Fruit fly (Drosophila melanogaster) whole organism, embryonic: Measurements from ENCODE around the gene Nxf3.
A peak's percentile ranks its signal among the peaks of the same experiment; 100 is the strongest.

ENCODE experiments used
- Atf3 ChIP-seq: fragments of 200-800 bp; sonication (Bioruptor generic); optimal IDR thresholded peaks from 3 replicates; lab custom pipeline; 2016; ENCODE audit warnings: missing biosample characterization, missing genetic modification characterization
- B-H1 ChIP-seq: fragments of 200-800 bp; sonication (Bioruptor generic); IDR thresholded peaks from 3 replicates; pipeline ENCODE4 v1.3.6; 2022; ENCODE audit warnings: missing biosample characterization, missing genetic modification characterization
- B-H2 ChIP-seq: fragments of 200-800 bp; sonication (Bioruptor generic); optimal IDR thresholded peaks from 2 replicates; lab custom pipeline; 2018; ENCODE audit warnings: missing biosample characterization, mild to moderate bottlenecking, missing genetic modification characterization
- Bgb ChIP-seq: fragments of 200-800 bp; sonication (Bioruptor generic); IDR thresholded peaks from 2 replicates; pipeline ENCODE4 v1.3.6; 2022; ENCODE audit warnings: missing biosample characterization, missing genetic modification characterization; ENCODE audit not compliant: partially characterized antibody
- Bteb2 ChIP-seq: fragments of 200-800 bp; sonication (Bioruptor generic); optimal IDR thresholded peaks from 2 replicates; lab custom pipeline; 2016; ENCODE audit warnings: missing biosample characterization, missing genetic modification characterization
- CG10209 ChIP-seq: fragments of 200-800 bp; sonication (Bioruptor generic); optimal IDR thresholded peaks from 3 replicates; lab custom pipeline; 2017; ENCODE audit warnings: missing biosample characterization, mild to moderate bottlenecking, missing genetic modification characterization, missing genetic modification reagents
- CG11456 ChIP-seq: fragments of 200-800 bp; sonication (Bioruptor generic); IDR thresholded peaks from 3 replicates; pipeline ENCODE4 v1.3.6; 2022; ENCODE audit warnings: missing biosample characterization, missing genetic modification characterization
- CG11695 ChIP-seq: fragments of 200-800 bp; sonication (Bioruptor generic); IDR thresholded peaks from 3 replicates; pipeline ENCODE4 v1.3.6; 2022; ENCODE audit warnings: missing biosample characterization, missing genetic modification characterization
- CG12299 ChIP-seq: fragments of 200-800 bp; sonication (Bioruptor generic); optimal IDR thresholded peaks from 2 replicates; lab custom pipeline; 2018; ENCODE audit warnings: missing biosample characterization, mild to moderate bottlenecking, missing genetic modification characterization
- CG13123 ChIP-seq: fragments of 200-800 bp; sonication (Bioruptor generic); optimal IDR thresholded peaks from 2 replicates; lab custom pipeline; 2016; ENCODE audit warnings: missing biosample characterization, missing genetic modification characterization
- CG14441 ChIP-seq: fragments of 200-800 bp; sonication (Bioruptor generic); IDR thresholded peaks from 2 replicates; pipeline ENCODE4 v1.3.6; 2022; ENCODE audit warnings: missing biosample characterization, missing genetic modification characterization
- CG14667 ChIP-seq: fragments of 200-800 bp; sonication (Bioruptor generic); IDR thresholded peaks from 2 replicates; pipeline ENCODE4 v1.3.6; 2022; ENCODE audit warnings: missing biosample characterization, missing genetic modification characterization
- CG14710 ChIP-seq: fragments of 200-800 bp; sonication (Bioruptor generic); optimal IDR thresholded peaks from 3 replicates; lab custom pipeline; 2019; ENCODE audit warnings: missing biosample characterization, mild to moderate bottlenecking, missing genetic modification characterization, moderate library complexity
- CG15479 ChIP-seq: fragments of 200-800 bp; sonication (Bioruptor generic); optimal IDR thresholded peaks from 3 replicates; lab custom pipeline; 2019; ENCODE audit warnings: missing biosample characterization, mild to moderate bottlenecking, missing genetic modification characterization, moderate library complexity
- CG16779 ChIP-seq: fragments of 200-800 bp; sonication (Bioruptor generic); IDR thresholded peaks from 2 replicates; pipeline ENCODE4 v1.3.6; 2022; ENCODE audit warnings: missing biosample characterization, missing genetic modification characterization
- CG17186 ChIP-seq: fragments of 200-800 bp; sonication (Bioruptor generic); optimal IDR thresholded peaks from 3 replicates; lab custom pipeline; 2017; ENCODE audit warnings: missing biosample characterization, missing genetic modification reagents, missing genetic modification characterization
- CG17568 ChIP-seq: fragments of 200-800 bp; sonication (Bioruptor generic); optimal IDR thresholded peaks from 2 replicates; lab custom pipeline; 2018; ENCODE audit warnings: missing biosample characterization, mild to moderate bottlenecking, missing genetic modification characterization, moderate library complexity
- CG17802 ChIP-seq: fragments of 200-800 bp; sonication (Bioruptor generic); optimal IDR thresholded peaks from 2 replicates; lab custom pipeline; 2018; ENCODE audit warnings: missing biosample characterization, mild to moderate bottlenecking, missing genetic modification characterization, moderate library complexity
- CG17912 ChIP-seq: fragments of 200-800 bp; sonication (Bioruptor generic); optimal IDR thresholded peaks from 2 replicates; lab custom pipeline; 2018; ENCODE audit warnings: missing biosample characterization, mild to moderate bottlenecking, missing genetic modification characterization
- CG18011 ChIP-seq: fragments of 200-800 bp; sonication (Bioruptor generic); optimal IDR thresholded peaks from 2 replicates; lab custom pipeline; 2017; ENCODE audit warnings: missing biosample characterization, missing genetic modification characterization, mild to moderate bottlenecking, moderate library complexity, missing genotype
- CG1832 ChIP-seq: fragments of 200-800 bp; sonication (Bioruptor generic); optimal IDR thresholded peaks from 2 replicates; lab custom pipeline; 2017; ENCODE audit warnings: missing biosample characterization, mild to moderate bottlenecking, missing genetic modification characterization, inconsistent platforms
- CG18599 ChIP-seq: fragments of 200-800 bp; sonication (Bioruptor generic); optimal IDR thresholded peaks from 3 replicates; lab custom pipeline; 2017; ENCODE audit warnings: missing biosample characterization, missing genetic modification characterization, mild to moderate bottlenecking, moderate library complexity, missing genetic modification reagents
- CG18764 ChIP-seq: fragments of 200-800 bp; sonication (Bioruptor generic); optimal IDR thresholded peaks from 3 replicates; lab custom pipeline; 2016; ENCODE audit warnings: missing biosample characterization, missing genetic modification characterization
- CG2120 ChIP-seq: fragments of 200-800 bp; sonication (Bioruptor generic); optimal IDR thresholded peaks from 3 replicates; lab custom pipeline; 2016; ENCODE audit warnings: missing biosample characterization, missing genetic modification characterization
- CG3065 ChIP-seq: fragments of 200-800 bp; sonication (Bioruptor generic); optimal IDR thresholded peaks from 2 replicates; lab custom pipeline; 2016; ENCODE audit warnings: missing biosample characterization, missing genetic modification characterization
- CG34224 ChIP-seq: fragments of 200-800 bp; sonication (Bioruptor generic); IDR thresholded peaks from 3 replicates; pipeline ENCODE4 v1.3.6; 2022; ENCODE audit warnings: missing biosample characterization, missing genetic modification characterization; ENCODE audit not compliant: partially characterized antibody
- CG4404 ChIP-seq: fragments of 200-800 bp; sonication (Bioruptor generic); IDR thresholded peaks from 2 replicates; pipeline ENCODE4 v1.3.6; 2022; ENCODE audit warnings: missing biosample characterization, missing genetic modification characterization
- CG4707 ChIP-seq: fragments of 200-800 bp; sonication (Bioruptor generic); optimal IDR thresholded peaks from 2 replicates; lab custom pipeline; 2018; ENCODE audit warnings: missing biosample characterization, mild to moderate bottlenecking, missing genetic modification characterization, moderate library complexity
- CG7987 ChIP-seq: fragments of 200-800 bp; sonication (Bioruptor generic); optimal IDR thresholded peaks from 2 replicates; lab custom pipeline; 2018; ENCODE audit warnings: missing biosample characterization, mild to moderate bottlenecking, missing genetic modification characterization, moderate library complexity
- CG9932 ChIP-seq: fragments of 200-800 bp; sonication (Bioruptor generic); IDR thresholded peaks from 2 replicates; pipeline ENCODE4 v1.3.6; 2022; ENCODE audit warnings: missing biosample characterization, missing genetic modification characterization
- Fer1 ChIP-seq: fragments of 200-800 bp; sonication (Bioruptor generic); optimal IDR thresholded peaks from 2 replicates; lab custom pipeline; 2017; ENCODE audit warnings: missing biosample characterization, mild to moderate bottlenecking, missing genetic modification characterization
- Fer3 ChIP-seq: fragments of 200-800 bp; sonication (Bioruptor generic); optimal IDR thresholded peaks from 2 replicates; lab custom pipeline; 2018; ENCODE audit warnings: missing biosample characterization, mild to moderate bottlenecking, missing genetic modification characterization, moderate library complexity
- Side ChIP-seq: fragments of 200-800 bp; sonication (Bioruptor generic); optimal IDR thresholded peaks from 2 replicates; lab custom pipeline; 2016; ENCODE audit warnings: missing biosample characterization, missing genetic modification characterization
- TFAM ChIP-seq: fragments of 200-800 bp; sonication (Bioruptor generic); optimal IDR thresholded peaks from 2 replicates; lab custom pipeline; 2017; ENCODE audit warnings: missing biosample characterization, missing genetic modification characterization, inconsistent platforms
- Trl ChIP-seq, 3 experiments: fragments of >200 bp in 2 of 3; fragments of 200-800 bp in 1 of 3; sonication (Bioruptor generic) in 1 of 3; optimal IDR thresholded peaks; 2 replicates in 1 of 3; 3 replicates in 2 of 3; lab custom pipeline; 2016 to 2017; ENCODE audit warnings: missing biosample characterization in 1 of 3, missing genetic modification characterization in 1 of 3
- Usf ChIP-seq: fragments of 200-800 bp; sonication (Bioruptor generic); optimal IDR thresholded peaks from 2 replicates; lab custom pipeline; 2017; ENCODE audit warnings: missing genotype, missing biosample characterization, missing genetic modification characterization
- Vsx1 ChIP-seq: fragments of 200-800 bp; sonication (Bioruptor generic); optimal IDR thresholded peaks from 2 replicates; lab custom pipeline; 2017; ENCODE audit warnings: missing biosample characterization, mild to moderate bottlenecking, missing genetic modification characterization, missing genetic modification reagents
- Xbp1 ChIP-seq: fragments of 200-800 bp; sonication (Bioruptor generic); optimal IDR thresholded peaks from 3 replicates; lab custom pipeline; 2016; ENCODE audit warnings: missing biosample characterization, mild to moderate bottlenecking, missing genetic modification characterization
- croc ChIP-seq: fragments of 200-800 bp; sonication (Bioruptor generic); conservative IDR thresholded peaks from 3 replicates; pipeline ENCODE4 v1.3.6; 2022; ENCODE audit warnings: missing biosample characterization, missing genetic modification characterization
- ewg ChIP-seq: fragments of 200-800 bp; sonication (Bioruptor generic); optimal IDR thresholded peaks from 3 replicates; lab custom pipeline; 2017; ENCODE audit warnings: mild to moderate bottlenecking, missing biosample characterization, missing genetic modification reagents, missing genetic modification characterization
- h ChIP-seq: fragments of >200 bp; optimal IDR thresholded peaks from 2 replicates; lab custom pipeline; 2017
- hb ChIP-seq: fragments of 200-800 bp; sonication (Bioruptor generic); IDR thresholded peaks from 3 replicates; pipeline ENCODE4 v1.3.6; 2022; ENCODE audit warnings: missing biosample characterization, missing genetic modification characterization; ENCODE audit not compliant: partially characterized antibody
- lilli ChIP-seq: fragments of 200-800 bp; sonication (Bioruptor generic); optimal IDR thresholded peaks from 3 replicates; lab custom pipeline; 2016; ENCODE audit warnings: missing biosample characterization, missing genetic modification characterization
- mam ChIP-seq: fragments of 200-800 bp; sonication (Bioruptor generic); optimal IDR thresholded peaks from 3 replicates; lab custom pipeline; 2016; ENCODE audit warnings: missing biosample characterization, missing genetic modification characterization
- org-1 ChIP-seq: fragments of 200-800 bp; sonication (Bioruptor generic); optimal IDR thresholded peaks from 2 replicates; lab custom pipeline; 2017; ENCODE audit warnings: missing biosample characterization, missing genetic modification characterization
- p53 ChIP-seq: fragments of 200-800 bp; sonication (Bioruptor generic); optimal IDR thresholded peaks from 2 replicates; lab custom pipeline; 2016; ENCODE audit warnings: missing biosample characterization, missing genetic modification characterization
- psq ChIP-seq: fragments of 200-800 bp; sonication (Bioruptor generic); optimal IDR thresholded peaks from 2 replicates; lab custom pipeline; 2017; ENCODE audit warnings: missing biosample characterization, missing genetic modification characterization
- sisA ChIP-seq: fragments of 200-800 bp; sonication (Bioruptor generic); IDR thresholded peaks from 2 replicates; pipeline ENCODE4 v1.3.6; 2022; ENCODE audit warnings: missing biosample characterization, missing genetic modification characterization
- slou ChIP-seq: fragments of 200-800 bp; sonication (Bioruptor generic); optimal IDR thresholded peaks from 3 replicates; lab custom pipeline; 2016; ENCODE audit warnings: missing biosample characterization, missing genetic modification characterization
- ttk ChIP-seq: fragments of 200-800 bp; sonication (Bioruptor generic); IDR thresholded peaks from 2 replicates; pipeline ENCODE4 v2.1.2; 2022; ENCODE audit warnings: missing biosample characterization, missing genetic modification characterization

Nxf3 gene

DNA sequence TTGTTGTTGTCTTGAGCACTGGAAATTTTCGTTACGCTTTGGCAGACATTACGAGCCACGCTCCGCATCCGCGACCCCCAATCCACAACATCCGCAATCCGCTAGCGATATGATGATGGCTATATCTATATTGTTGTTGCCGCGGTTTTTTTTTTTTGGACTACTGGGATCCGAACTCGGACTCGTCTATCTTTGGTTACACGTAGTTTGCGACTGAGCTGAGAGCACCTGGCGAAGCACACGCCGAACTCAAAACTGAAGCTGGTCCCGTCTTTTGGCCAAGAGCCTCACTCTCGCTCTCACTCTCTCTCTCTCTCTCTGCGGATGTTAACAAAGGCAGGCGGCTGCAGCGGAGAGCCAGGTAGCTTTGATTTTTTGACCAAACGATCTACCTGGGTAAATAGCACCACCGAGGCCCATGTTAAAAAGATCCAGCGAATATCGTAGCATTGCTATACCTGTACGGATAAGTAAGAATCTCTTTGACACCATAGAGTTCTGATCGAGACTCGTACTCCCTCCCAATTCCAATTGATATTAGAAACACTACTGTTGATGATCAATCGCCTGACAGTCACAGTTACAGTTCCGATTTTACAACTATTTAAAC lies 39.8 kb upstream of the Nxf3 start, which contains the start of gene Rgl (continued):
- no peak for TF ChIP-seq Bteb2 (GFP tag; lab: Kevin White, UChicago)
- TF ChIP-seq CG17912 (GFP tag; lab: Kevin White, UChicago) = no peak
- TF ChIP-seq CG18011 = no peak
- no peak for TF ChIP-seq TFAM (GFP tag; lab: Kevin White, UChicago)
- no peak for TF ChIP-seq CG4404 (GFP tag; lab: Robert Waterston, UW)
- TF ChIP-seq Usf (GFP tag; lab: Kevin White, UChicago) = no peak
- TF ChIP-seq CG14441 (GFP tag; lab: Robert Waterston, UW) = no peak
- no peak for TF ChIP-seq CG3065 (GFP tag; lab: Kevin White, UChicago)
- no peak for TF ChIP-seq psq (GFP tag; lab: Kevin White, UChicago)
- TF ChIP-seq Fer3 (tag; lab: Kevin White, UChicago) = no peak
- no peak for TF ChIP-seq CG14710 (tag; lab: Kevin White, UChicago)
- no peak for TF ChIP-seq Fer1 (GFP tag; lab: Kevin White, UChicago)
- no peak for TF ChIP-seq CG2120 (GFP tag; lab: Kevin White, UChicago)
- TF ChIP-seq B-H2 (GFP tag; lab: Kevin White, UChicago) = no peak
- TF ChIP-seq hb = no peak
- TF ChIP-seq CG12299 (tag; lab: Kevin White, UChicago) = no peak
- peak; percentile 32; the same call in 1 of the 2 replicates for TF ChIP-seq Bgb (GFP tag; lab: Robert Waterston, UW)
- TF ChIP-seq CG11695 = no peak
- no peak for TF ChIP-seq CG17802 (tag; lab: Kevin White, UChicago)
- TF ChIP-seq CG17186 = no peak
- no peak for TF ChIP-seq CG10209
- TF ChIP-seq lilli = no peak
- TF ChIP-seq Side = no peak
- no peak for TF ChIP-seq sisA
- no peak for TF ChIP-seq CG13123 (GFP tag; lab: Kevin White, UChicago)
- no peak for TF ChIP-seq CG16779
- TF ChIP-seq h = no peak
- no peak for TF ChIP-seq ewg (GFP tag; lab: Kevin White, UChicago)
- TF ChIP-seq croc (GFP tag; lab: Robert Waterston, UW) = no peak
- no peak for TF ChIP-seq Vsx1 (GFP tag; lab: Kevin White, UChicago)
- TF ChIP-seq Trl (optimal IDR thresholded peaks at IDR 0.05; lab: Kevin White, UChicago) = peak; percentile 87 to 93
- TF ChIP-seq Trl (GFP tag; optimal IDR thresholded peaks at IDR 0.05; lab: Kevin White, UChicago) = no peak
- TF ChIP-seq slou = no peak
- TF ChIP-seq CG11456 (GFP tag; lab: Robert Waterston, UW) = no peak
- TF ChIP-seq CG9932 (GFP tag; lab: Robert Waterston, UW) = 0 out of 2 replicates have a peak, but pooled peaks have one; percentile 15
- peak; percentile 29 for TF ChIP-seq CG7987 (GFP tag; lab: Kevin White, UChicago)
- peak; percentile 28; the same call in 1 of the 3 replicates for TF ChIP-seq CG34224 (GFP tag; lab: Robert Waterston, UW)
- no peak for TF ChIP-seq CG17568 (GFP tag; lab: Kevin White, UChicago)
- no peak for TF ChIP-seq mam
- no peak for TF ChIP-seq CG1832 (GFP tag; lab: Kevin White, UChicago)
- TF ChIP-seq CG15479 (GFP tag; lab: Kevin White, UChicago) = peak; percentile 48
- TF ChIP-seq org-1 = no peak
- TF ChIP-seq B-H1 (GFP tag; lab: Robert Waterston, UW) = no peak
- no peak for TF ChIP-seq CG18599 (GFP tag; lab: Kevin White, UChicago)
- TF ChIP-seq Xbp1 = no peak
- TF ChIP-seq ttk = no peak
- TF ChIP-seq CG14667 (GFP tag; lab: Robert Waterston, UW) = no peak
- peak; percentile 93 for TF ChIP-seq CG4707 (GFP tag; lab: Kevin White, UChicago)
- TF ChIP-seq Atf3 (GFP tag; lab: Kevin White, UChicago) = no peak
- TF ChIP-seq p53 (GFP tag; lab: Kevin White, UChicago) = no peak
- TF ChIP-seq CG18764 (GFP tag; lab: Kevin White, UChicago) = no peak
